Fruit fly (Drosophila melanogaster): Measurements from ENCODE around the gene mRpL45.

mRpL45 gene

dm6 chr3R:22618280-22618679 lies at the start of gene mRpL45:
TSS of gene mRpL45 (plus strand) at chr3R:22618492.
- TF ChIP-seq ey (GFP tag; optimal IDR thresholded peaks at IDR 0.05): no peak
- TF ChIP-seq Hr78 (GFP tag; optimal IDR thresholded peaks at IDR 0.05): no peak
- no peak for TF ChIP-seq CG9705 (GFP tag; optimal IDR thresholded peaks at IDR 0.05)
- no peak for TF ChIP-seq Rel (GFP tag; optimal IDR thresholded peaks at IDR 0.05)
- TF ChIP-seq Rel (tag; optimal IDR thresholded peaks at IDR 0.05): no peak
- no peak for TF ChIP-seq rgr (GFP tag; optimal IDR thresholded peaks at IDR 0.05)
- no peak for TF ChIP-seq jim (GFP tag; optimal IDR thresholded peaks at IDR 0.05)
- TF ChIP-seq Abd-B (GFP tag; optimal IDR thresholded peaks at IDR 0.05): no peak
- no peak for TF ChIP-seq CrebA (GFP tag; optimal IDR thresholded peaks at IDR 0.05; ENCODE audit: borderline replicate concordance)
- no peak for TF ChIP-seq pan (optimal IDR thresholded peaks at IDR 0.05)
- TF ChIP-seq Jra (GFP tag; optimal IDR thresholded peaks at IDR 0.05): no peak
- TF ChIP-seq fru (GFP tag; optimal IDR thresholded peaks at IDR 0.05): no peak
- no peak for TF ChIP-seq psq (GFP tag; optimal IDR thresholded peaks at IDR 0.05)
- TF ChIP-seq usp (GFP tag; optimal IDR thresholded peaks at IDR 0.05): no peak
- TF ChIP-seq lola (GFP tag; optimal IDR thresholded peaks at IDR 0.05): no peak
- TF ChIP-seq GATAd (GFP tag; optimal IDR thresholded peaks at IDR 0.05): no peak
- TF ChIP-seq Myc (optimal IDR thresholded peaks at IDR 0.05): no peak
- no peak for TF ChIP-seq tai (GFP tag; optimal IDR thresholded peaks at IDR 0.05)
- TF ChIP-seq brk (GFP tag; optimal IDR thresholded peaks at IDR 0.05): no peak
- no peak for TF ChIP-seq sv (GFP tag; optimal IDR thresholded peaks at IDR 0.05)
- TF ChIP-seq dmrt93B (GFP tag; optimal IDR thresholded peaks at IDR 0.05): no peak

dm6 chr3R:22568508-22568907 lies 49.8 kb upstream of the mRpL45 start:
- TF ChIP-seq dl (GFP tag; optimal IDR thresholded peaks at IDR 0.05; ENCODE audit: insufficient read depth in 1 of 2, partially characterized antibody in 2 of 2) (no peak), Sp1 (GFP tag; optimal IDR thresholded peaks at IDR 0.05) (no peak), dsf (GFP tag; optimal IDR thresholded peaks at IDR 0.05; ENCODE audit: borderline replicate concordance) (no peak), psq (GFP tag; optimal IDR thresholded peaks at IDR 0.05) (no peak), usp (GFP tag; optimal IDR thresholded peaks at IDR 0.05) (no peak), OdsH (GFP tag; optimal IDR thresholded peaks at IDR 0.05) (no peak), rgr (GFP tag; optimal IDR thresholded peaks at IDR 0.05) (no peak), sv (GFP tag; optimal IDR thresholded peaks at IDR 0.05) (no peak), Dif (GFP tag; optimal IDR thresholded peaks at IDR 0.05; ENCODE audit: partially characterized antibody) (no peak), Hr83 (GFP tag; optimal IDR thresholded peaks at IDR 0.05; ENCODE audit: poor library complexity, severe bottlenecking) (no peak), GATAd (GFP tag; optimal IDR thresholded peaks at IDR 0.05) (no peak), pan (optimal IDR thresholded peaks at IDR 0.05) (no peak)

DNA sequence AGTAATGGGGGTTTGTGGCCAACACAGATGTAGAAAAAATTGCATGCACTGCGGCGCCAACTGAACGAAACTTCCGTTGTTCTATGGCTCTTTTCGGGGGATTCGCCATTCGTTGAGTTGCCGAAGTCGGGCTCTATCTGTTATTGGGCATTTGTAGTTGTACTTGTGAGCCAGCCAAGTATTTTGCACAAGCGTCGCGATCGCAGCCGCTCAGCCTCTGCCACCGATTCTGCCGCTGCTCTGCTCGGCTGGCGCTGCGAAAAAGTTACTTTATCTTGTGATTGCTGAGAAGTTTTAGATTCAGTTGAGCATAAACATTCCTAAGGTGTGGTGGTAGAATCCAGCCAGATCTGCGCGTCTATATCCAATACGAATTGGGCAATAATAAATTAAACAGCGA lies 48.4 kb upstream of the mRpL45 start, which contains the start of gene CG33110:
TSS of gene CG33110 (plus strand) at position 301 of the 400 bp plus-strand sequence.
- TF ChIP-seq CG9705 (GFP tag; optimal IDR thresholded peaks at IDR 0.05) (no peak), Abd-B (GFP tag; optimal IDR thresholded peaks at IDR 0.05) (no peak), h (GFP tag; optimal IDR thresholded peaks at IDR 0.05) (no peak), Hnf4 (GFP tag; optimal IDR thresholded peaks at IDR 0.05) (no peak), sv (GFP tag; optimal IDR thresholded peaks at IDR 0.05) (no peak), ey (GFP tag; optimal IDR thresholded peaks at IDR 0.05) (no peak), Dif (GFP tag; optimal IDR thresholded peaks at IDR 0.05; ENCODE audit: partially characterized antibody) (no peak), psq (GFP tag; optimal IDR thresholded peaks at IDR 0.05) (no peak), HLH106 (tag; optimal IDR thresholded peaks at IDR 0.05) (no peak), CrebA (GFP tag; optimal IDR thresholded peaks at IDR 0.05; ENCODE audit: borderline replicate concordance) (no peak), Hr83 (GFP tag; optimal IDR thresholded peaks at IDR 0.05; ENCODE audit: poor library complexity, severe bottlenecking) (no peak), woc (GFP tag; optimal IDR thresholded peaks at IDR 0.05) (no peak), Jra (GFP tag; optimal IDR thresholded peaks at IDR 0.05) (no peak), Myc (optimal IDR thresholded peaks at IDR 0.05) (no peak), N (GFP tag; optimal IDR thresholded peaks at IDR 0.05) (no peak), dl (GFP tag; optimal IDR thresholded peaks at IDR 0.05; ENCODE audit: insufficient read depth in 1 of 2, partially characterized antibody in 2 of 2) (no peak), dsf (GFP tag; optimal IDR thresholded peaks at IDR 0.05; ENCODE audit: borderline replicate concordance) (no peak)

dm6 chr3R:22573590-22573989 lies 44.7 kb upstream of the mRpL45 start:
- TF ChIP-seq dmrt93B (GFP tag; optimal IDR thresholded peaks at IDR 0.05) (no peak), N (GFP tag; optimal IDR thresholded peaks at IDR 0.05) (no peak), sage (GFP tag; optimal IDR thresholded peaks at IDR 0.05) (no peak), dl (GFP tag; optimal IDR thresholded peaks at IDR 0.05; ENCODE audit: insufficient read depth in 1 of 2, partially characterized antibody in 2 of 2) (no peak), HLH106 (tag; optimal IDR thresholded peaks at IDR 0.05) (no peak), OdsH (GFP tag; optimal IDR thresholded peaks at IDR 0.05) (no peak), pan (optimal IDR thresholded peaks at IDR 0.05) (no peak), fru (GFP tag; optimal IDR thresholded peaks at IDR 0.05) (no peak), h (GFP tag; optimal IDR thresholded peaks at IDR 0.05) (no peak), ey (GFP tag; optimal IDR thresholded peaks at IDR 0.05) (no peak), Dfd (GFP tag; optimal IDR thresholded peaks at IDR 0.05) (no peak), Hr83 (GFP tag; optimal IDR thresholded peaks at IDR 0.05; ENCODE audit: poor library complexity, severe bottlenecking) (no peak), dsf (GFP tag; optimal IDR thresholded peaks at IDR 0.05; ENCODE audit: borderline replicate concordance) (no peak), Jra (GFP tag; optimal IDR thresholded peaks at IDR 0.05) (no peak), br (GFP tag; optimal IDR thresholded peaks at IDR 0.05) (no peak)

Measured in whole organism, wandering third instar larva.